Fruit fly (Drosophila melanogaster): Measurements from ENCODE around the gene form3.

- TF ChIP-seq kay (GFP tag; ENCODE audit: borderline replicate concordance) (no peak), Crg-1 (GFP tag; optimal IDR thresholded peaks at IDR 0.05) (no peak), Mnt (GFP tag; optimal IDR thresholded peaks at IDR 0.05) (no peak), toe (GFP tag; optimal IDR thresholded peaks at IDR 0.05) (no peak), CG12768 (GFP tag; optimal IDR thresholded peaks at IDR 0.05) (no peak), pad (GFP tag; optimal IDR thresholded peaks at IDR 0.05) (no peak), CG14711 (tag; optimal IDR thresholded peaks at IDR 0.05) (no peak), bab1 (GFP tag; optimal IDR thresholded peaks at IDR 0.05) (no peak), CG11617 (GFP tag; optimal IDR thresholded peaks at IDR 0.05) (no peak), CG7045 (GFP tag; optimal IDR thresholded peaks at IDR 0.05) (no peak), cic (GFP tag; optimal IDR thresholded peaks at IDR 0.05) (no peak), tj (GFP tag; optimal IDR thresholded peaks at IDR 0.05) (no peak)
Measured at dm6 chr3L:7122136-7122535, 27.5 kb downstream of the form3 start.
